Worm (Caenorhabditis elegans): ENCODE measurements around the gene F44A6.5.

ce11 chrX:10232395-10232794, 13.7 kb upstream of the F44A6.5 start:
- TF ChIP-seq tab-1 (GFP tag; IDR thresholded peaks at IDR 0.05) (no peak), flt-1 (GFP tag; IDR thresholded peaks at IDR 0.05) (no peak), klf-2 (GFP tag; conservative IDR thresholded peaks at IDR 0.05) (no peak), ztf-23 (GFP tag; IDR thresholded peaks at IDR 0.05) (no peak), cog-1 (tag; optimal IDR thresholded peaks at IDR 0.05) (no peak), T22C8.4 (GFP tag; IDR thresholded peaks at IDR 0.05) (no peak)

All from whole organism, midembryonic.